Fruit fly (Drosophila melanogaster) whole organism, embryonic: Measurements from ENCODE around the gene Cpr65Aw.

Experiments
- ATbp ChIP-seq: fragments of 200-800 bp; sonication (Bioruptor generic); optimal IDR thresholded peaks from 2 replicates; lab custom pipeline; 2017; ENCODE audit warnings: missing biosample characterization, mild to moderate bottlenecking, missing genetic modification characterization, missing genetic modification reagents
- Asciz ChIP-seq: fragments of 200-800 bp; sonication (Bioruptor generic); optimal IDR thresholded peaks from 2 replicates; lab custom pipeline; 2017; ENCODE audit warnings: missing biosample characterization, mild to moderate bottlenecking, missing genetic modification characterization, missing genetic modification reagents
- Bgb ChIP-seq: fragments of 200-800 bp; sonication (Bioruptor generic); IDR thresholded peaks from 2 replicates; pipeline ENCODE4 v1.3.6; 2022; ENCODE audit warnings: missing biosample characterization, missing genetic modification characterization; ENCODE audit not compliant: partially characterized antibody
- Blimp-1 ChIP-seq: fragments of 200-800 bp; sonication (Bioruptor generic); optimal IDR thresholded peaks from 3 replicates; lab custom pipeline; 2018; ENCODE audit warnings: missing biosample characterization, missing genetic modification characterization, mild to moderate bottlenecking, moderate library complexity, missing genetic modification reagents
- CG11504 ChIP-seq: fragments of 200-800 bp; sonication (Bioruptor generic); optimal IDR thresholded peaks from 3 replicates; lab custom pipeline; 2019; ENCODE audit warnings: missing biosample characterization, mild to moderate bottlenecking, missing genetic modification characterization, moderate library complexity
- CG12071 ChIP-seq: fragments of 200-800 bp; sonication (Bioruptor generic); optimal IDR thresholded peaks from 3 replicates; lab custom pipeline; 2018; ENCODE audit warnings: missing biosample characterization, mild to moderate bottlenecking, missing genetic modification characterization
- CG12104 ChIP-seq: fragments of 200-800 bp; sonication (Bioruptor generic); optimal IDR thresholded peaks from 3 replicates; lab custom pipeline; 2016; ENCODE audit warnings: missing biosample characterization, missing genetic modification characterization
- CG1233 ChIP-seq: fragments of 200-800 bp; sonication (Bioruptor generic); optimal IDR thresholded peaks from 4 replicates; lab custom pipeline; 2018; ENCODE audit warnings: missing biosample characterization, mild to moderate bottlenecking, missing genetic modification characterization
- CG13894 ChIP-seq: fragments of 200-800 bp; sonication (Bioruptor generic); optimal IDR thresholded peaks from 3 replicates; lab custom pipeline; 2018; ENCODE audit warnings: missing biosample characterization, mild to moderate bottlenecking, missing genetic modification characterization, moderate library complexity
- CG14014 ChIP-seq: fragments of 200-800 bp; sonication (Bioruptor generic); IDR thresholded peaks from 2 replicates; pipeline ENCODE4 v1.3.6; 2022; ENCODE audit warnings: missing biosample characterization, missing genetic modification characterization
- CG15011 ChIP-seq: fragments of 200-800 bp; sonication (Bioruptor generic); optimal IDR thresholded peaks from 3 replicates; lab custom pipeline; 2018; ENCODE audit warnings: missing biosample characterization, mild to moderate bottlenecking, missing genetic modification characterization
- CG15696 ChIP-seq: fragments of 200-800 bp; sonication (Bioruptor generic); optimal IDR thresholded peaks from 2 replicates; lab custom pipeline; 2019; ENCODE audit warnings: missing biosample characterization, mild to moderate bottlenecking, missing genetic modification characterization, moderate library complexity
- CG1603 ChIP-seq: fragments of 200-800 bp; sonication (Bioruptor generic); optimal IDR thresholded peaks from 2 replicates; lab custom pipeline; 2019; ENCODE audit warnings: missing biosample characterization, mild to moderate bottlenecking, missing genetic modification characterization, moderate library complexity
- CG17802 ChIP-seq: fragments of 200-800 bp; sonication (Bioruptor generic); optimal IDR thresholded peaks from 2 replicates; lab custom pipeline; 2018; ENCODE audit warnings: missing biosample characterization, mild to moderate bottlenecking, missing genetic modification characterization, moderate library complexity
- CG18619 ChIP-seq: fragments of 200-800 bp; sonication (Bioruptor generic); optimal IDR thresholded peaks from 3 replicates; lab custom pipeline; 2017; ENCODE audit warnings: missing biosample characterization, mild to moderate bottlenecking, missing genetic modification characterization
- CG2199 ChIP-seq: fragments of 200-800 bp; sonication (Bioruptor generic); IDR thresholded peaks from 3 replicates; pipeline ENCODE4 v1.3.6; 2022; ENCODE audit warnings: missing biosample characterization, missing genetic modification characterization
- CG2875 ChIP-seq: fragments of 200-800 bp; sonication (Bioruptor generic); optimal IDR thresholded peaks from 2 replicates; lab custom pipeline; 2017; ENCODE audit warnings: missing biosample characterization, mild to moderate bottlenecking, missing genetic modification characterization, missing genetic modification reagents
- CG3281 ChIP-seq: fragments of 200-800 bp; sonication (Bioruptor generic); optimal IDR thresholded peaks from 3 replicates; lab custom pipeline; 2017; ENCODE audit warnings: missing biosample characterization, mild to moderate bottlenecking, missing genetic modification characterization
- CG4328 ChIP-seq: fragments of 200-800 bp; sonication (Bioruptor generic); optimal IDR thresholded peaks from 3 replicates; lab custom pipeline; 2017; ENCODE audit warnings: missing biosample characterization, missing genetic modification reagents, missing genetic modification characterization
- CG4360 ChIP-seq: fragments of 200-800 bp; sonication (Bioruptor generic); IDR thresholded peaks from 2 replicates; pipeline ENCODE4 v1.3.6; 2022; ENCODE audit warnings: missing biosample characterization, missing genetic modification characterization
- CG4707 ChIP-seq: fragments of 200-800 bp; sonication (Bioruptor generic); optimal IDR thresholded peaks from 2 replicates; lab custom pipeline; 2018; ENCODE audit warnings: missing biosample characterization, mild to moderate bottlenecking, missing genetic modification characterization, moderate library complexity
- CG4730 ChIP-seq: fragments of 200-800 bp; sonication (Bioruptor generic); IDR thresholded peaks from 2 replicates; pipeline ENCODE4 v1.3.6; 2022; ENCODE audit warnings: missing biosample characterization, missing genetic modification characterization
- CG5245 ChIP-seq: fragments of 200-800 bp; sonication (Bioruptor generic); optimal IDR thresholded peaks from 3 replicates; lab custom pipeline; 2016; ENCODE audit warnings: missing biosample characterization, missing genetic modification characterization
- CG8290 ChIP-seq, 3 experiments: fragments of 200-800 bp; sonication (Bioruptor generic); optimal IDR thresholded peaks; 2 replicates each; lab custom pipeline; 2016 to 2019; ENCODE audit warnings: missing biosample characterization in 3 of 3, missing genetic modification characterization in 3 of 3, mild to moderate bottlenecking in 2 of 3, moderate library complexity in 1 of 3
- CG9797 ChIP-seq: fragments of 200-800 bp; sonication (Bioruptor generic); optimal IDR thresholded peaks from 3 replicates; lab custom pipeline; 2018; ENCODE audit warnings: missing biosample characterization, mild to moderate bottlenecking, missing genetic modification characterization
- CTCF ChIP-seq: fragments of 200-800 bp; sonication (Bioruptor generic); optimal IDR thresholded peaks from 2 replicates; lab custom pipeline; 2017; ENCODE audit warnings: missing biosample characterization, mild to moderate bottlenecking, missing genetic modification characterization, moderate library complexity
- Chrac-16 ChIP-seq: fragments of 200-800 bp; sonication (Bioruptor generic); optimal IDR thresholded peaks from 3 replicates; lab custom pipeline; 2016; ENCODE audit warnings: missing biosample characterization, missing genetic modification characterization
- CoRest ChIP-seq: fragments of 200-800 bp; sonication (Bioruptor generic); optimal IDR thresholded peaks from 3 replicates; lab custom pipeline; 2018; ENCODE audit warnings: missing biosample characterization, mild to moderate bottlenecking, missing genetic modification characterization, moderate library complexity
- CrebB ChIP-seq: fragments of 200-800 bp; sonication (Bioruptor generic); optimal IDR thresholded peaks from 3 replicates; lab custom pipeline; 2018; ENCODE audit warnings: missing biosample characterization, mild to moderate bottlenecking, missing genetic modification characterization
- Fer1 ChIP-seq: fragments of 200-800 bp; sonication (Bioruptor generic); optimal IDR thresholded peaks from 2 replicates; lab custom pipeline; 2017; ENCODE audit warnings: missing biosample characterization, mild to moderate bottlenecking, missing genetic modification characterization
- Gsc ChIP-seq: fragments of 200-800 bp; sonication (Bioruptor generic); IDR thresholded peaks from 2 replicates; pipeline ENCODE4 v1.3.6; 2022; ENCODE audit warnings: missing biosample characterization, missing genetic modification characterization
- Hr51 ChIP-seq, 2 experiments: fragments of 200-800 bp; sonication (Bioruptor generic); optimal IDR thresholded peaks; 2 replicates in 1 of 2; 3 replicates in 1 of 2; lab custom pipeline; 2016 to 2018; ENCODE audit warnings: missing biosample characterization in 2 of 2, missing genetic modification characterization in 2 of 2, mild to moderate bottlenecking in 1 of 2, moderate library complexity in 1 of 2
- Hr78 ChIP-seq, 2 experiments: fragments of 200-800 bp in 1 of 2; fragments of >200 bp in 1 of 2; sonication (Bioruptor generic) in 1 of 2; optimal IDR thresholded peaks; 2 replicates each; lab custom pipeline; 2017 to 2019; ENCODE audit warnings: missing biosample characterization in 2 of 2, missing genetic modification characterization in 2 of 2, mild to moderate bottlenecking in 1 of 2, moderate library complexity in 1 of 2
- NK7.1 ChIP-seq: fragments of 200-800 bp; sonication (Bioruptor generic); optimal IDR thresholded peaks from 3 replicates; lab custom pipeline; 2016; ENCODE audit warnings: missing biosample characterization, missing genetic modification characterization
- PHDP ChIP-seq: fragments of 200-800 bp; sonication (Bioruptor generic); optimal IDR thresholded peaks from 3 replicates; lab custom pipeline; 2018; ENCODE audit warnings: missing biosample characterization, mild to moderate bottlenecking, missing genetic modification characterization, moderate library complexity
- Sox102F ChIP-seq: fragments of 200-800 bp; sonication (Bioruptor generic); optimal IDR thresholded peaks from 2 replicates; lab custom pipeline; 2018; ENCODE audit warnings: missing biosample characterization, mild to moderate bottlenecking, missing genetic modification characterization, moderate library complexity
- br ChIP-seq: fragments of >200 bp; optimal IDR thresholded peaks from 2 replicates; lab custom pipeline; 2017
- bsh ChIP-seq, 2 experiments: fragments of 200-800 bp; sonication (Bioruptor generic); optimal IDR thresholded peaks; 2 replicates each; lab custom pipeline; 2017 to 2018; ENCODE audit warnings: mild to moderate bottlenecking in 2 of 2, missing biosample characterization in 2 of 2, missing genetic modification characterization in 2 of 2, moderate library complexity in 1 of 2
- eve ChIP-seq, 2 experiments: fragments of >200 bp; optimal IDR thresholded peaks; 2 replicates each; lab custom pipeline; 2017; ENCODE audit warnings: missing biosample characterization in 2 of 2, missing genetic modification characterization in 2 of 2
- gem ChIP-seq: fragments of 200-800 bp; sonication (Bioruptor generic); optimal IDR thresholded peaks from 2 replicates; lab custom pipeline; 2019; ENCODE audit warnings: missing biosample characterization, mild to moderate bottlenecking, missing genetic modification characterization, moderate library complexity
- her ChIP-seq: fragments of 200-800 bp; sonication (Bioruptor generic); optimal IDR thresholded peaks from 2 replicates; lab custom pipeline; 2016; ENCODE audit warnings: missing biosample characterization, missing genetic modification characterization
- mirr ChIP-seq: fragments of 200-800 bp; sonication (Bioruptor generic); optimal IDR thresholded peaks from 3 replicates; lab custom pipeline; 2018; ENCODE audit warnings: missing biosample characterization, mild to moderate bottlenecking, missing genetic modification characterization
- oc ChIP-seq: fragments of 200-800 bp; sonication (Bioruptor generic); optimal IDR thresholded peaks from 2 replicates; lab custom pipeline; 2018; ENCODE audit warnings: missing biosample characterization, mild to moderate bottlenecking, missing genetic modification characterization, moderate library complexity
- onecut ChIP-seq: fragments of 200-800 bp; sonication (Bioruptor generic); IDR thresholded peaks from 2 replicates; pipeline ENCODE4 v1.3.6; 2022; ENCODE audit warnings: missing biosample characterization, missing genetic modification characterization
- otp ChIP-seq: fragments of 200-800 bp; sonication (Bioruptor generic); IDR thresholded peaks from 3 replicates; pipeline ENCODE4, ENCODE4 v1.3.6; 2022; ENCODE audit warnings: missing biosample characterization, missing genetic modification characterization
- sima ChIP-seq: fragments of 200-800 bp; sonication (Bioruptor generic); optimal IDR thresholded peaks from 2 replicates; lab custom pipeline; 2016; ENCODE audit warnings: missing biosample characterization, missing genetic modification characterization
- sqz ChIP-seq: fragments of 200-800 bp; sonication (Bioruptor generic); optimal IDR thresholded peaks from 3 replicates; lab custom pipeline; 2018; ENCODE audit warnings: missing biosample characterization, mild to moderate bottlenecking, missing genetic modification characterization
- unpg ChIP-seq: fragments of 200-800 bp; sonication (Bioruptor generic); optimal IDR thresholded peaks from 3 replicates; lab custom pipeline; 2018; ENCODE audit warnings: missing biosample characterization, mild to moderate bottlenecking, missing genetic modification characterization, moderate library complexity

Cpr65Aw gene

DNA sequence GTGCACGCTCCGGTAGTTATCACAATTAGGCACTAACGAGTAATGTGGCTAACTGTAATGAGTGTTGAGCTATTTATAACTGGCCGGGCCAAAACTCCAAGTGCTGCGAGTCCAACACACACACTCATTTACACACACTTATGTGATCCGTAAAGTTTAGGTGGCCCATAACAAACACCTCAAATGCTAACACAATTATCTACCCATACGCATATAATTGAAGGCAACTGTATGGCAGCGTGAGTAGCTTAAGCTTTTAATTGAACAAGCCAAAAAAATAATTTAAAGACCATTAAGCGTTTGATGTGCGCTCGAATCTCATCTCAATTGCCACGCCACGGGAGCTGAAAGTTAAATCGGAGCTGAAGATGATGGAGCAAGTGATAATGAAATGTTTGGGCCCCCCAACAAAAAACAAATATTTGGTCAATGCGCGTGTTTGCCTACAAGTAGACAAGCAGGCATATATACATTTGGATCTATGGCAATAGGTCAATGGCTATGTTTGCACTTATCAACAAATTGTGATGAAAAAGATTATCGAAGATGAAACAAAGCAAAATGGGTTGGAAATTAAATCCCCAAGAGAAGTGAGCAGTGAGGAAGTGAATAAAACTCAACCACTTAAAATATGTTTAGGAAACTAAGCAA lies 2.2 kb downstream of the Cpr65Aw start, which contains the start of gene Cpr65Av (continued):
- TF ChIP-seq bsh (GFP tag; optimal IDR thresholded peaks at IDR 0.05; lab: Kevin White, UChicago), result no peak
- TF ChIP-seq CG14014, result peak; percentile 34; the same call in 1 of the 2 replicates
- TF ChIP-seq Asciz (GFP tag; lab: Kevin White, UChicago), result peak; percentile 33
- TF ChIP-seq oc (tag; lab: Kevin White, UChicago), result peak; percentile 22
- peak; percentile 48 for TF ChIP-seq Sox102F (GFP tag; lab: Kevin White, UChicago)
- 0 out of 2 replicates have a peak, but pooled peaks have one; percentile 20 for TF ChIP-seq onecut (GFP tag; lab: Robert Waterston, UW)
- peak in 1 of 2 experiments; percentile 43 for TF ChIP-seq Hr51 (GFP tag; optimal IDR thresholded peaks at IDR 0.05; lab: Kevin White, UChicago)
- TF ChIP-seq CG4328, result no peak
- TF ChIP-seq CrebB (tag; lab: Kevin White, UChicago), result peak; percentile 26
- peak; percentile 13 for TF ChIP-seq Blimp-1 (GFP tag; lab: Kevin White, UChicago)
- TF ChIP-seq CG12104 (GFP tag; lab: Kevin White, UChicago), result peak; percentile 14
- TF ChIP-seq Chrac-16 (GFP tag; lab: Kevin White, UChicago), result no peak
- TF ChIP-seq CG2199 (GFP tag; lab: Robert Waterston, UW), result no peak
- peak; percentile 62 for TF ChIP-seq ATbp (GFP tag; lab: Kevin White, UChicago)
- peak in 1 of 2 experiments; percentile 21 for TF ChIP-seq eve (GFP tag; optimal IDR thresholded peaks at IDR 0.05; lab: Kevin White, UChicago)
- peak; percentile 32 for TF ChIP-seq gem (tag; lab: Kevin White, UChicago)
- TF ChIP-seq CG3281 (GFP tag; lab: Kevin White, UChicago), result no peak
- no peak for TF ChIP-seq NK7.1 (GFP tag; lab: Kevin White, UChicago)
- TF ChIP-seq CTCF (GFP tag; lab: Kevin White, UChicago), result no peak
- TF ChIP-seq CG13894 (tag; lab: Kevin White, UChicago), result no peak
- TF ChIP-seq PHDP (tag; lab: Kevin White, UChicago), result peak; percentile 54
- peak; percentile 17; the same call in 1 of the 3 replicates for TF ChIP-seq otp (GFP tag; lab: Robert Waterston, UW)
- peak; percentile 7 for TF ChIP-seq CoRest (tag; lab: Kevin White, UChicago)
- no peak for TF ChIP-seq CG4360
- no peak for TF ChIP-seq CG9797 (GFP tag; lab: Kevin White, UChicago)
- no peak for TF ChIP-seq CG5245 (GFP tag; lab: Kevin White, UChicago)
- peak; percentile 25 for TF ChIP-seq Fer1 (GFP tag; lab: Kevin White, UChicago)
- no peak for TF ChIP-seq CG17802 (tag; lab: Kevin White, UChicago)
- TF ChIP-seq CG1603, result peak; percentile 48
- no peak for TF ChIP-seq sima (GFP tag; lab: Kevin White, UChicago)
- TF ChIP-seq Gsc (GFP tag; lab: Robert Waterston, UW), result no peak
- peak; percentile 17 for TF ChIP-seq CG12071 (GFP tag; lab: Kevin White, UChicago)
- peak; percentile 13 for TF ChIP-seq CG15696 (tag; lab: Kevin White, UChicago)
- TF ChIP-seq CG4707, result peak; percentile 28
- TF ChIP-seq CG15011 (GFP tag; lab: Kevin White, UChicago), result peak; percentile 6
- peak; percentile 37 for TF ChIP-seq CG2875 (GFP tag; lab: Kevin White, UChicago)
- peak; percentile 12 for TF ChIP-seq CG11504 (tag; lab: Kevin White, UChicago)
- peak; percentile 43 for TF ChIP-seq sqz (GFP tag; lab: Kevin White, UChicago)
- TF ChIP-seq CG4730 (GFP tag; lab: Robert Waterston, UW), result no peak
- TF ChIP-seq CG8290 (GFP tag; optimal IDR thresholded peaks at IDR 0.05; lab: Kevin White, UChicago), result no peak
- TF ChIP-seq CG8290 (tag; optimal IDR thresholded peaks at IDR 0.05; lab: Kevin White, UChicago), result peak in 1 of 2 experiments; percentile 40
- no peak for TF ChIP-seq Bgb (GFP tag; lab: Robert Waterston, UW)
- peak in 1 of 2 experiments; percentile 33 for TF ChIP-seq Hr78 (GFP tag; optimal IDR thresholded peaks at IDR 0.05; lab: Kevin White, UChicago)
- TF ChIP-seq her, result no peak
- TF ChIP-seq CG1233, result peak; percentile 32
- peak; percentile 16 for TF ChIP-seq CG18619 (GFP tag; lab: Kevin White, UChicago)
- TF ChIP-seq br, result no peak
- peak; percentile 24 for TF ChIP-seq unpg
- peak; percentile 28 for TF ChIP-seq mirr (GFP tag; lab: Kevin White, UChicago)
